Fruit fly (Drosophila melanogaster) whole organism: ENCODE results near the gene CG15820.

ENCODE experiments used
- CG8478 ChIP-seq: fragments of >200 bp; optimal IDR thresholded peaks from 2 replicates; lab custom pipeline; 2018; ENCODE audit warnings: inconsistent platforms
- Dll ChIP-seq: fragments of >200 bp; optimal IDR thresholded peaks from 2 replicates; lab custom pipeline; 2017
- EcR ChIP-seq, 2 experiments: fragments of >200 bp; optimal IDR thresholded peaks; 2 replicates each; lab custom pipeline; 2017; ENCODE audit warnings: missing biosample characterization in 2 of 2, missing genetic modification characterization in 2 of 2, missing genetic modification reagents in 2 of 2
- pan ChIP-seq: fragments of >200 bp; optimal IDR thresholded peaks from 2 replicates; lab custom pipeline; 2017
- psq ChIP-seq: fragments of >200 bp; optimal IDR thresholded peaks from 2 replicates; lab custom pipeline; 2017
- usp ChIP-seq: fragments of >200 bp; optimal IDR thresholded peaks from 2 replicates; lab custom pipeline; 2017; ENCODE audit warnings: missing biosample characterization, missing genetic modification characterization, mixed read lengths

CG15820 gene

DNA sequence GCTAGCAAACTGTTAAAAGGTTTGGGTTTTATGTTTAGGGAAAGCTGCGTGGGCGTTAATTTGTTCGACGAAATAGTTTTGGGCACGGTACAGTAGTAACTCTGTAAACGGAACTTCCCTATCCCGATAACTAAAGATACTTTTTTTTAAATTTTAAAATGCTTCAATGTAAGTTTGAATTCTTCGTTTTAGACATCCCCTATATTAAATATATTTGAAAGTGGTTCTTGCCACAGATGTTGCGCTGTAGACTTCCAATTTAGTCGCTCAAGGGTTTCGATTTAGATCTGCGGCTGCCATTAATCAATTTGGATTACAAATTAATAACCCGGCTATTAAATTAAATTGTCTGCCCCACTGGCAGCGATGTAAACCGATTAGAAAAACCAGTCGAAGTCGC is 31.7 kb downstream of the CG15820 start:
- TF ChIP-seq Dll (lab: Kevin White, UChicago) (no peak), pan (lab: Kevin White, UChicago) (no peak), EcR (GFP tag; optimal IDR thresholded peaks at IDR 0.05; lab: Kevin White, UChicago) (no peak), CG8478 (no peak), usp (no peak), psq (lab: Kevin White, UChicago) (no peak)

DNA sequence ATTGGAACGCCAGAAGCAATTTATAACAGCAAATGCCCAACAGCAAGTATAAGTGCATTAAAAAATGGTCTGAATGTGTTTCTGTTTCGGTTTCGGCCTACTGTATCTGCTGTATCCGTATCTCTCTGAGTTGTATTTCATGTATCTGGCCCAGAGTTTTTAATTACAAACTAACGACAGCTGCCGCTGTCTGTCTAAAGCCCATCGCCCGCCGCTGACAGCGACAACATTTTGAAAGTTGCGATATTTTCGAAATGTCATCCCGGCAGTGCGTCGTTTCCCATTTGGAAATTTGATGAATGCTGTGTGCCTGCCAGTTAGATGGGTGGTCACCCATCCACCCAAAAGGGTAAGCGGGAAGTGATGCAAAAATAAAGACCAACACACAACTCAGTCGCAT is 37.7 kb downstream of the CG15820 start:
- TF ChIP-seq pan (lab: Kevin White, UChicago): no peak
- no peak for TF ChIP-seq EcR (GFP tag; optimal IDR thresholded peaks at IDR 0.05; lab: Kevin White, UChicago)
- no peak for TF ChIP-seq Dll (lab: Kevin White, UChicago)
- no peak for TF ChIP-seq CG8478
- TF ChIP-seq psq (lab: Kevin White, UChicago): no peak
- TF ChIP-seq usp: no peak
